Worm (Caenorhabditis elegans) whole organism, L3 larva: Measurements from ENCODE around the gene srx-33.
A peak's percentile ranks its signal among the peaks of the same experiment; 100 is the strongest.

ENCODE experiments used
- R02D3.7 ChIP-seq: fragments of 150-350 bp; optimal IDR thresholded peaks from 2 replicates; lab custom pipeline; 2014; ENCODE audit warnings: missing biosample characterization, missing genetic modification characterization
- aly-2 ChIP-seq: fragments of 150-350 bp; optimal IDR thresholded peaks from 2 replicates; lab custom pipeline; 2014; ENCODE audit warnings: missing biosample characterization, missing genetic modification characterization
- ama-1 ChIP-seq: fragments of 150-350 bp; optimal IDR thresholded peaks from 2 replicates; lab custom pipeline; 2018
- ceh-16 ChIP-seq: sonication (generic microtip); optimal IDR thresholded peaks from 2 replicates; lab custom pipeline; 2017; ENCODE audit warnings: missing biosample characterization, missing genetic modification characterization
- daf-12 ChIP-seq: fragments of 150-350 bp; optimal IDR thresholded peaks from 2 replicates; lab custom pipeline; 2014; ENCODE audit warnings: missing biosample characterization, missing genetic modification reagents, missing genetic modification characterization
- egl-27 ChIP-seq: sonication (generic microtip); optimal IDR thresholded peaks from 4 replicates; lab custom pipeline; 2017; ENCODE audit warnings: missing biosample characterization, missing genetic modification reagents, missing genetic modification characterization
- elt-1 ChIP-seq: fragments of 150-350 bp; optimal IDR thresholded peaks from 2 replicates; lab custom pipeline; 2014; ENCODE audit warnings: missing biosample characterization, missing genetic modification characterization
- elt-2 ChIP-seq: sonication (generic microtip); optimal IDR thresholded peaks from 2 replicates; lab custom pipeline; 2016; ENCODE audit warnings: missing genetic modification reagents, mild to moderate bottlenecking, missing genetic modification characterization, missing compliant biosample characterization
- elt-3 ChIP-seq, 3 experiments: fragments of 150-350 bp in 1 of 3; sonication (generic microtip) in 2 of 3; optimal IDR thresholded peaks; 2 replicates in 2 of 3; 4 replicates in 1 of 3; lab custom pipeline; 2014 to 2017; ENCODE audit warnings: missing biosample characterization in 3 of 3, missing genetic modification characterization in 3 of 3
- fkh-10 ChIP-seq: sonication (generic microtip); optimal IDR thresholded peaks from 2 replicates; lab custom pipeline; 2017; ENCODE audit warnings: missing biosample characterization, missing genetic modification reagents, missing genetic modification characterization
- fkh-2 ChIP-seq: fragments of 150-350 bp; optimal IDR thresholded peaks from 2 replicates; lab custom pipeline; 2014; ENCODE audit warnings: missing biosample characterization, missing genetic modification reagents, missing genetic modification characterization
- fos-1 ChIP-seq: fragments of 150-350 bp; optimal IDR thresholded peaks from 2 replicates; lab custom pipeline; 2014; ENCODE audit warnings: missing biosample characterization, missing genetic modification characterization
- hmg-11 ChIP-seq: sonication (generic microtip); optimal IDR thresholded peaks from 2 replicates; lab custom pipeline; 2016; ENCODE audit warnings: missing genetic modification characterization, missing compliant biosample characterization
- jun-1 ChIP-seq: fragments of 150-350 bp; optimal IDR thresholded peaks from 2 replicates; lab custom pipeline; 2014; ENCODE audit warnings: missing biosample characterization, missing genetic modification reagents, missing genetic modification characterization
- lin-15B ChIP-seq: fragments of 150-350 bp; optimal IDR thresholded peaks from 2 replicates; lab custom pipeline; 2014; ENCODE audit warnings: missing biosample characterization, missing genetic modification characterization
- lin-39 ChIP-seq: fragments of 150-350 bp; optimal IDR thresholded peaks from 2 replicates; lab custom pipeline; 2018; ENCODE audit warnings: missing biosample characterization, missing genetic modification reagents, missing genetic modification characterization
- lsy-12 ChIP-seq: sonication (generic microtip); optimal IDR thresholded peaks from 2 replicates; lab custom pipeline; 2016; ENCODE audit warnings: mild to moderate bottlenecking, missing genetic modification characterization, missing compliant biosample characterization
- mdl-1 ChIP-seq: fragments of 150-350 bp; optimal IDR thresholded peaks from 2 replicates; lab custom pipeline; 2014; ENCODE audit warnings: missing biosample characterization, missing genetic modification characterization
- mml-1 ChIP-seq: fragments of 150-350 bp; sonication (generic microtip); optimal IDR thresholded peaks from 3 replicates; lab custom pipeline; 2014; ENCODE audit warnings: missing biosample characterization, missing genetic modification characterization
- nfya-1 ChIP-seq: sonication (generic microtip); optimal IDR thresholded peaks from 2 replicates; lab custom pipeline; 2017; ENCODE audit warnings: missing genetic modification characterization, mild to moderate bottlenecking, missing compliant biosample characterization, antibody characterized with exemption, moderate library complexity; ENCODE audit not compliant: insufficient read depth
- nhr-11 ChIP-seq: fragments of 150-350 bp; optimal IDR thresholded peaks from 2 replicates; lab custom pipeline; 2014; ENCODE audit warnings: missing biosample characterization, missing genetic modification characterization
- nhr-237 ChIP-seq: fragments of 150-350 bp; optimal IDR thresholded peaks from 2 replicates; lab custom pipeline; 2014; ENCODE audit warnings: missing biosample characterization, missing genetic modification characterization
- nhr-25 ChIP-seq: sonication (generic microtip); optimal IDR thresholded peaks from 2 replicates; lab custom pipeline; 2017; ENCODE audit warnings: missing biosample characterization, missing genetic modification characterization
- nhr-28 ChIP-seq: fragments of 150-350 bp; optimal IDR thresholded peaks from 2 replicates; lab custom pipeline; 2014; ENCODE audit warnings: missing biosample characterization, missing genetic modification characterization
- nhr-43 ChIP-seq: sonication (generic microtip); optimal IDR thresholded peaks from 2 replicates; lab custom pipeline; 2016; ENCODE audit warnings: mild to moderate bottlenecking, missing genetic modification characterization, missing compliant biosample characterization; ENCODE audit not compliant: poor library complexity, severe bottlenecking
- nhr-76 ChIP-seq: fragments of 150-350 bp; sonication (generic microtip); optimal IDR thresholded peaks from 5 replicates; lab custom pipeline; 2014; ENCODE audit warnings: missing biosample characterization, missing genetic modification characterization
- nhr-77 ChIP-seq: fragments of 150-350 bp; optimal IDR thresholded peaks from 2 replicates; lab custom pipeline; 2014; ENCODE audit warnings: missing biosample characterization, missing genetic modification characterization
- pha-4 ChIP-seq: fragments of 150-350 bp; optimal IDR thresholded peaks from 2 replicates; lab custom pipeline; 2014; ENCODE audit warnings: missing biosample characterization, missing genetic modification reagents, missing genetic modification characterization
- pqm-1 ChIP-seq: fragments of 150-350 bp; optimal IDR thresholded peaks from 2 replicates; lab custom pipeline; 2017; ENCODE audit warnings: missing biosample characterization, missing genetic modification characterization, inconsistent platforms
- sea-2 ChIP-seq: fragments of 150-350 bp; sonication (generic microtip); optimal IDR thresholded peaks from 4 replicates; lab custom pipeline; 2014; ENCODE audit warnings: missing biosample characterization, missing genetic modification reagents, missing genetic modification characterization
- tbx-2 ChIP-seq: sonication (generic microtip); optimal IDR thresholded peaks from 2 replicates; lab custom pipeline; 2016; ENCODE audit warnings: mild to moderate bottlenecking, missing genetic modification characterization, missing compliant biosample characterization
- unc-39 ChIP-seq: sonication (generic microtip); optimal IDR thresholded peaks from 4 replicates; lab custom pipeline; 2017; ENCODE audit warnings: missing biosample characterization, missing genetic modification characterization
- unc-62 ChIP-seq: fragments of 150-350 bp; sonication (generic microtip); optimal IDR thresholded peaks from 4 replicates; lab custom pipeline; 2014; ENCODE audit warnings: missing biosample characterization, missing genetic modification reagents, missing genetic modification characterization
- zag-1 ChIP-seq: fragments of 150-350 bp; optimal IDR thresholded peaks from 2 replicates; lab custom pipeline; 2014; ENCODE audit warnings: missing biosample characterization, missing genetic modification characterization
- ztf-4 ChIP-seq: fragments of 150-350 bp; optimal IDR thresholded peaks from 2 replicates; lab custom pipeline; 2014; ENCODE audit warnings: missing biosample characterization, missing genetic modification characterization

The srx-33 gene

DNA sequence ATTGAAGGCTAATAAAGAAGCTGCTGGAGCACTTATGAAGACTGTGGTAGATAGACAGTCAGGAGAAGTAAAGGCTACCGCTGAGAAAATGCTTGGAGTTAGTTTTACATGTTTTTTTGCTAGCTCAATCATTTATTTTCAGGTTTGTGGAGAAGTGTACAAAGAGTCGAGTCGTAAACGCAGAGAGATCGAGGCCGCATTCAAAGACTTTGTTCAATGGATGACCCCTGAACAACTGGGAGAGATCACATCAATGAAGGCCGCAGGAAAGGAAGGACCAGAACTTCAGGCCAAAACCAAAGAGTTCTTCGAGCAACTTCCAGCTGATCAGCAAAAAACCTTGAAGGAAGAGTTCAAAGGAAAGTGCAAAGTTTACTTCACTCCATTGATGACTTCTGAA, 39.9 kb downstream of the srx-33 start:
- no peak for TF ChIP-seq elt-3 (tag; optimal IDR thresholded peaks at IDR 0.05; lab: Kevin White, UChicago)
- no peak for TF ChIP-seq fos-1
- TF ChIP-seq nhr-25 (tag; lab: Kevin White, UChicago): no peak
- no peak for TF ChIP-seq egl-27 (tag; lab: Kevin White, UChicago)
- TF ChIP-seq ama-1 (lab: Kevin White, UChicago): no peak
- no peak for TF ChIP-seq mml-1 (tag; lab: Kevin White, UChicago)
- no peak for TF ChIP-seq sea-2 (GFP tag; lab: Kevin White, UChicago)
- TF ChIP-seq jun-1 (tag; lab: Kevin White, UChicago): no peak
- no peak for TF ChIP-seq nhr-76 (tag; lab: Kevin White, UChicago)
- TF ChIP-seq aly-2: no peak
- no peak for TF ChIP-seq fkh-10 (GFP tag; lab: Kevin White, UChicago)
- TF ChIP-seq lsy-12 (tag; lab: Kevin White, UChicago): no peak
- TF ChIP-seq daf-12 (tag; lab: Kevin White, UChicago): no peak
- TF ChIP-seq mdl-1 (tag; lab: Kevin White, UChicago): no peak
- no peak for TF ChIP-seq nhr-77
- no peak for TF ChIP-seq nhr-237 (tag; lab: Kevin White, UChicago)
- no peak for TF ChIP-seq nhr-28 (tag; lab: Kevin White, UChicago)
- no peak for TF ChIP-seq ceh-16 (tag; lab: Kevin White, UChicago)
- no peak for TF ChIP-seq nfya-1 (tag; lab: Kevin White, UChicago)

DNA sequence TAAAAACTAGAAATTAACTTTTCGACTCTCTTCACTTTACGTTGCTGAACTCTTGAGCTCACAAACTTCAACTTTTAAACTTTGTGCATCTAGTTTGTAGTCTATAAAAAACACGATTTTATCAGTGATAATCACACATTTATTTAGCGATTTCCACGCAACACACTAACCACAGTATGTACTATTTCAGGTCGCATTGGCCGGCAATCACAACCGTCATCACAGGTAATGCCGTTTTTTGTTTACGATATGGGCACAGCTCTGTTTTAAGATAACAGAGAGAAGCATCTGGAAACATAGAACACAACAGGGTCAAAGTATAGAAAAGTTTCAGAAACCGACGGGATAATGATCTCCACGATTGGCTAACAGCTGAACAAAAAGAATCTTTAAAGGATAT, 42.5 kb downstream of the srx-33 start:
- TF ChIP-seq nhr-25 (tag; lab: Kevin White, UChicago): no peak
- no peak for TF ChIP-seq fos-1
- no peak for TF ChIP-seq lin-39 (tag; lab: Kevin White, UChicago)
- no peak for TF ChIP-seq tbx-2 (tag; lab: Kevin White, UChicago)
- peak; percentile 88 for TF ChIP-seq elt-2 (tag; lab: Kevin White, UChicago)
- TF ChIP-seq pqm-1 (tag; lab: Kevin White, UChicago): peak; percentile 76
- no peak for TF ChIP-seq ama-1 (lab: Kevin White, UChicago)
- TF ChIP-seq nhr-43 (tag; lab: Kevin White, UChicago): no peak
- no peak for TF ChIP-seq zag-1 (tag; lab: Kevin White, UChicago)
- no peak for TF ChIP-seq ztf-4 (tag; lab: Kevin White, UChicago)
- peak; percentile 51 for TF ChIP-seq pha-4 (tag; lab: Kevin White, UChicago)
- TF ChIP-seq R02D3.7 (tag; lab: Kevin White, UChicago): no peak
- TF ChIP-seq, all 47 proteins: peak for 3

DNA sequence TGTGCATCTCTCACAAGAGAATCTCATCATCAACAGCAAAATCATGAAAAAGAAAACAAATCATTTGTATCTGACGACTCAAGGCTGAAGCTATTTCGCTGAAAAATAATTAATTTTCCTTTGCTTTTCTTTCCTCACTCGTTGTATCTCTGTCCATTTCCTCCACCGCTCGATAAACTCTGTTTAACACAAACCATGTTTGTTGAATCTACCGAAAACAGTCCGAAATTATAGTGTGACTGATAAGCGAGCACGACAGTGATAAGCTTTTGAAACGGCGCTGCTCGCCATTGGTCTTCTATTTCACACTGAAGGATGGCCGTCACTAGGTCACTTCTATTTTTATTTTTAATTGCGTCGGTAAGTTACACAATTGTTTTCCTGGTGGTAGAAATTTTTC, 43.0 kb downstream of the srx-33 start, which contains the start of gene npa-1:
Gene npa-1, plus strand, starts transcription at position 142 of the 400 bp plus-strand sequence.
- peak; percentile 48 for TF ChIP-seq elt-2 (tag; lab: Kevin White, UChicago)
- TF ChIP-seq fos-1: no peak
- peak; percentile 63 for TF ChIP-seq pqm-1 (tag; lab: Kevin White, UChicago)
- TF ChIP-seq, all 47 proteins: peak for 2

DNA sequence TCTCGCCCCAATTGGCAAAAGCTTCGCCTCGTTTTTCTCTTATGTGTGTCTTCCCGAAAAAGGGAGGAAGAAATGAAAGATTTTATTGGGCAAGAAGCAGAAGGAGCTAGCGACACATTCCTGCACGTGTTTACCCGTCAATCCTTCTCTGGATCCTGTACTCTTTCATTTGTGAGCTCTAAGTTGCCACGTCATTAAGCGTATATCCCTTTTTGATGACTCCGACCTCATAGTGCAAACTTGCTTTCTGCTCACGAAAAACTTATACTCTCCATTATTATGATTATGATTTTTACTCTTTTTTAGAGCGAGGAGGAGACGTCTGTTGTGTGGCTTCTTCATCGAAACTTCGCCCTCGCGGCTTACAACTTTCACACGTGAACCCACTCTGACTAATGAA, 46.4 kb downstream of the srx-33 start, which contains the start of gene F27B10.1:
Gene F27B10.1, plus strand, starts transcription at position 301 of the 400 bp plus-strand sequence.
- TF ChIP-seq ama-1 (lab: Kevin White, UChicago): no peak
- no peak for TF ChIP-seq nhr-25 (tag; lab: Kevin White, UChicago)
- TF ChIP-seq nhr-28 (tag; lab: Kevin White, UChicago): no peak
- TF ChIP-seq lin-15B: no peak
- no peak for TF ChIP-seq pqm-1 (tag; lab: Kevin White, UChicago)
- TF ChIP-seq aly-2: no peak
- no peak for TF ChIP-seq nhr-76 (tag; lab: Kevin White, UChicago)
- TF ChIP-seq nfya-1 (tag; lab: Kevin White, UChicago): no peak
- TF ChIP-seq elt-1: no peak
- TF ChIP-seq hmg-11: no peak
- no peak for TF ChIP-seq unc-62 (GFP tag; lab: Kevin White, UChicago)
- TF ChIP-seq nhr-11 (tag; lab: Kevin White, UChicago): no peak

DNA sequence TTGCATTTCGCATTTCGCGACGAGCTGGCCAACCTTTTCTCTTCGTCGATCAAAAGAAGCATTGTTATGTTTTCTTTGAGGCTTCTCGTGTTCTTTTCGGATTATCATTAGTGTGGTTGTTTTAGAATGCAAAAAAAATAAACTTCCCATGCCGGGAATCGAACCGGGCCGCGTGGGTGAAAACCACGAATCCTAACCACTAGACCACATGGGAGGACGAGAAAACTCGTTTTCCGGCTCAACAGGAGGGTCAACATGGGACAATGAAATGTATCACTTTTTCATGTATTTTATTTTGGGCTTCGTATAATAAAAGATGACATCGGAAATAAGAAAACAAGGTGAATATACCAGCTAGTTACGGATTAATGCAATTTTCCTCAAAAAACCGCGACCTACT, 49.1 kb downstream of the srx-33 start:
- TF ChIP-seq fkh-10 (GFP tag; lab: Kevin White, UChicago) (no peak), ceh-16 (tag; lab: Kevin White, UChicago) (no peak), hmg-11 (no peak), tbx-2 (tag; lab: Kevin White, UChicago) (no peak), sea-2 (GFP tag; lab: Kevin White, UChicago) (no peak), nhr-43 (tag; lab: Kevin White, UChicago) (no peak), nfya-1 (tag; lab: Kevin White, UChicago) (no peak), aly-2 (no peak), fkh-2 (tag; lab: Kevin White, UChicago) (no peak), zag-1 (tag; lab: Kevin White, UChicago) (no peak), unc-39 (tag; lab: Kevin White, UChicago) (no peak)
